Worm (Caenorhabditis elegans): Measurements from ENCODE around the gene denn-4.

Gene denn-4

ce11 chrIV:1917819-1918218, 6.0 kb upstream of the denn-4 start, which contains the start of gene elt-6:
elt-6 (plus strand) TSS chrIV:1917977.
- no peak for TF ChIP-seq elt-1 (tag; optimal IDR thresholded peaks at IDR 0.05)
- TF ChIP-seq nhr-25 (tag; optimal IDR thresholded peaks at IDR 0.05) = no peak
- peak; percentile 6 for TF ChIP-seq unc-55 (GFP tag; optimal IDR thresholded peaks at IDR 0.05)

ce11 chrIV:1920513-1920912, 3.3 kb upstream of the denn-4 start:
- TF ChIP-seq lsy-2 (tag; optimal IDR thresholded peaks at IDR 0.05) = no peak
- no peak for TF ChIP-seq nhr-11 (tag; optimal IDR thresholded peaks at IDR 0.05)
- TF ChIP-seq gmeb-1 (tag; optimal IDR thresholded peaks at IDR 0.05) = no peak
- no peak for TF ChIP-seq egl-27 (tag; optimal IDR thresholded peaks at IDR 0.05)
- no peak for TF ChIP-seq lin-13 (GFP tag; optimal IDR thresholded peaks at IDR 0.05)
- TF ChIP-seq ztf-1 (GFP tag; conservative IDR thresholded peaks at IDR 0.05) = no peak
- no peak for TF ChIP-seq snpc-4 (tag; optimal IDR thresholded peaks at IDR 0.05)
- no peak for TF ChIP-seq skn-1 (tag; optimal IDR thresholded peaks at IDR 0.05)
- TF ChIP-seq nhr-129 (tag; optimal IDR thresholded peaks at IDR 0.05) = no peak
- TF ChIP-seq elt-3 (tag; optimal IDR thresholded peaks at IDR 0.05) = no peak

DNA sequence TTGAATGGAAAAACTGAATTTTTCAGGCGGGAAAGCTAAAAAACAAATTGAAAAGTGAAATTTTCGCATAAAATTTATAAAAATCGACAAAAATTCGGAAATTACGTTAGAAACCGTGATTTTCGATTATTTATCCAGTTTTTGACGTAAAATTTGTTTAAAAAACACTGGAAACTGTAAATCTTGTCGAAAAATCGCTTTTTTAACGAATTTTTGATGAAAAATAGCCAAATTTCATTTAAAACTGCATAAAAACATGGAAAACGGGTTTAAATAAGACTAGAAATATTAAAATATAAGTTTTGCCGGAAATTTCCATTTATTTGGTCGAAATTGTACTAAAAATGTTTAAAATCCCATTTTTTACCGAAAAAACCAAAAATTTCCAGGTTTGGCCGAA, 377 bp downstream of the denn-4 start:
- TF ChIP-seq nhr-21 (tag; optimal IDR thresholded peaks at IDR 0.05) = no peak
- no peak for TF ChIP-seq nhr-25 (tag; optimal IDR thresholded peaks at IDR 0.05)
- TF ChIP-seq zag-1 (tag; optimal IDR thresholded peaks at IDR 0.05) = no peak
- TF ChIP-seq gmeb-1 (tag; optimal IDR thresholded peaks at IDR 0.05) = no peak
- no peak for TF ChIP-seq F13H6.1 (tag; optimal IDR thresholded peaks at IDR 0.05)

- TF ChIP-seq gmeb-1 (tag; optimal IDR thresholded peaks at IDR 0.05) (no peak), ceh-82 (tag; optimal IDR thresholded peaks at IDR 0.05) (no peak), unc-55 (GFP tag; optimal IDR thresholded peaks at IDR 0.05) (no peak), C34F6.9 (tag; optimal IDR thresholded peaks at IDR 0.05) (no peak), lin-39 (tag; optimal IDR thresholded peaks at IDR 0.05) (no peak), R02D3.7 (tag; optimal IDR thresholded peaks at IDR 0.05) (no peak)
Observed at ce11 chrIV:1945200-1945599, 21.4 kb downstream of the denn-4 start.

DNA sequence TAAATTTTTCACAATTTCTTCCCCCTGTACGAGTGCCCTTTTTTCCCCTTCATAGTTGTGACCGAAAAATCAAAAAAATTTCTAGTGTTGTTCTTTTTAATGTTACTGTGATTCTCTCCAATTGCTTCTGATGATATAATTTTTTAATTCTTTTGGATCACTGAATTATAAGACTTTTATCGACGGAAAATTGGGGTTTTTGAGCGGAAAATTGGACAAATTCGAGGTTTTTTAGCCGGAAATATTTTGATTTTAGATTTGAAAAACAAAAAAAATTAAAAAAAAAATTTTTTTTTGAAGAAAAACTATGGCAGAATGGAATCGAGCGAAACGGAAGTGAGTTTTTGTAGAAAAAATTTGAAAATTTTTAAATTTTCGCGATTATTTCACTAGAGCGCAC, 24.1 kb downstream of the denn-4 start, which contains the start of gene tsen-54:
TSS of gene tsen-54 (plus strand) at position 301 of the 400 bp plus-strand sequence.
- TF ChIP-seq ztf-11 (tag; optimal IDR thresholded peaks at IDR 0.05) (no peak), nhr-129 (tag; optimal IDR thresholded peaks at IDR 0.05) (no peak), unc-62 (GFP tag; optimal IDR thresholded peaks at IDR 0.05) (no peak), nhr-6 (tag; optimal IDR thresholded peaks at IDR 0.05) (no peak), sma-3 (GFP tag; optimal IDR thresholded peaks at IDR 0.05) (no peak), mab-5 (tag; optimal IDR thresholded peaks at IDR 0.05) (no peak), mbf-1 (tag; optimal IDR thresholded peaks at IDR 0.05) (no peak), nhr-77 (tag; optimal IDR thresholded peaks at IDR 0.05) (no peak), crh-2 (tag; optimal IDR thresholded peaks at IDR 0.05) (no peak), elt-1 (tag; optimal IDR thresholded peaks at IDR 0.05) (no peak), sem-4 (tag; optimal IDR thresholded peaks at IDR 0.05) (no peak), F13H6.1 (tag; optimal IDR thresholded peaks at IDR 0.05) (no peak), lin-11 (tag; optimal IDR thresholded peaks at IDR 0.05) (no peak)

DNA sequence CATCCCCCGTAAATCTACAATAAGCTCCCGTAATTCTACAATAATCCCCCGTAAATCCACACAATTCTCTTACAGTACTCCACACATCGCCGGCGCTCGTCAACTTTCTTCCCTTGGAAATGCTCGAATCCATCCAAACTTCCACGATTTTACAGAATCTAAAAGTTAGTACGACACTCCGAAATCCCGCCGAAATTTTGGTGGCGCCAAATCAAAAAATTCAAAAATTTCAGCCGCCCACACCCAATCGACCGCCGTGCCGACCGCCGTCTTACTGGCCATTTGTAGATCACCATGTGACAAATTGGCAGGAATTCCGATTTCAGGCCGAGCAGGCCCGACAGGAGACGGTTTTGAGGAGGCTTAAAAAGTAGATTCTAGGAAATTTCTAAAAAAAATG, 28.5 kb downstream of the denn-4 start:
- TF ChIP-seq elt-1 (tag; optimal IDR thresholded peaks at IDR 0.05) (no peak), lsy-2 (tag; optimal IDR thresholded peaks at IDR 0.05) (no peak), unc-62 (GFP tag; optimal IDR thresholded peaks at IDR 0.05) (no peak), peb-1 (tag; optimal IDR thresholded peaks at IDR 0.05) (no peak), fos-1 (tag; optimal IDR thresholded peaks at IDR 0.05) (no peak), mab-5 (tag; optimal IDR thresholded peaks at IDR 0.05) (no peak), sem-4 (tag; optimal IDR thresholded peaks at IDR 0.05) (no peak), ztf-1 (GFP tag; conservative IDR thresholded peaks at IDR 0.05) (no peak), ama-1 (optimal IDR thresholded peaks at IDR 0.05) (no peak), lin-13 (GFP tag; optimal IDR thresholded peaks at IDR 0.05) (no peak), nhr-25 (tag; optimal IDR thresholded peaks at IDR 0.05) (no peak), snpc-4 (tag; optimal IDR thresholded peaks at IDR 0.05) (no peak), nhr-23 (tag; optimal IDR thresholded peaks at IDR 0.05) (no peak), nhr-10 (tag; optimal IDR thresholded peaks at IDR 0.05) (no peak), zag-1 (tag; optimal IDR thresholded peaks at IDR 0.05) (no peak)
